Worm (Caenorhabditis elegans) whole organism, dauer: ENCODE measurements around the gene F44E5.4.

Source experiments
- unc-62 ChIP-seq: sonication (generic microtip); optimal IDR thresholded peaks from 2 replicates; lab custom pipeline; 2017; ENCODE audit warnings: missing biosample characterization, missing genetic modification reagents, missing genetic modification characterization

The F44E5.4 gene

ce11 chrII:11727438-11727837 is 31.7 kb downstream of the F44E5.4 start:
- TF ChIP-seq unc-62 (GFP tag; lab: Kevin White, UChicago), result no peak

ce11 chrII:11726470-11727106 is 32.5 kb downstream of the F44E5.4 start, which contains the start of gene F13D12.5:
Gene F13D12.5, plus strand, starts transcription at chrII:11726814.
- no peak for TF ChIP-seq unc-62 (GFP tag; lab: Kevin White, UChicago)

- TF ChIP-seq unc-62 (GFP tag; lab: Kevin White, UChicago), result no peak
Observed at ce11 chrII:11725615-11726014, 33.5 kb downstream of the F44E5.4 start.

DNA sequence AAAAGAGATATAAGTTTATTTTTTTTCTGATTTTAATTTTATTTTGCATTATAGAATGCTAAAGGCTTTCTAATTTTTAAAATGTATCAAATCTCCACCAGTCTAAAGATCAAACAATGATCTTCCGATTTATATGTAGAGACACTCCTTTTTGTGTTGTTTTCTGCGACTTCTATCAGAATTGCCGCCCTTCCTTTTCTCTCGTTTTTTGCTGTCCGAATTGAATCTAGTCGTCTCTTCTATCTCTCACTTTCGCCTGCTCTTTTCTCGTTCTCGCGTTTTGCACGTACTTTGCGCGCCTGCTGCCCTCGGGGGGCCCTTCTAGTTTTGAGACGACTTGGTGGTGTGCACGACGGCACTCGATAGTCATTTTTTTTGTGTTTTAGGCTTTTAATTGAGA is 34.7 kb downstream of the F44E5.4 start:
- no peak for TF ChIP-seq unc-62 (GFP tag; lab: Kevin White, UChicago)

DNA sequence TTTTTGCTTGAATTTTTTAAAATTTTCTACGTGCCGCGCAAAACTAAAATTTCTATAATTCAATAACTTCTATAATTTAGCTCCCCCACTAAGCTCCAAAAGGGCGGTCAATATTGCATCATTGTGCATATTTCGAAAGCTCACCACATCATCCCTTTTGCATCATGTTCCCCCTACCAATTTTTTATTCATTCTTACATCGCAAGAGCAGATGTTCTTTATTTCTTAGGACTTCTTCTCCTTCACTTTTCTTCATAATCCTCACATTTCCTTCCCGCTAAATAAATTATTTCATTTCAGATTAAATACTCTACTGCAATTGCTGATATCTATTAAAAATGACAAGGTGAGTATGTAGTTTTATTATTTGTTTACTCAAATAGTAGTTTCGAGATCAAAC is 35.2 kb downstream of the F44E5.4 start, which contains the start of gene ldh-1:
ldh-1 (plus strand) TSS at position 301 of the 400 bp plus-strand sequence.
- TF ChIP-seq unc-62 (GFP tag; lab: Kevin White, UChicago), result no peak

DNA sequence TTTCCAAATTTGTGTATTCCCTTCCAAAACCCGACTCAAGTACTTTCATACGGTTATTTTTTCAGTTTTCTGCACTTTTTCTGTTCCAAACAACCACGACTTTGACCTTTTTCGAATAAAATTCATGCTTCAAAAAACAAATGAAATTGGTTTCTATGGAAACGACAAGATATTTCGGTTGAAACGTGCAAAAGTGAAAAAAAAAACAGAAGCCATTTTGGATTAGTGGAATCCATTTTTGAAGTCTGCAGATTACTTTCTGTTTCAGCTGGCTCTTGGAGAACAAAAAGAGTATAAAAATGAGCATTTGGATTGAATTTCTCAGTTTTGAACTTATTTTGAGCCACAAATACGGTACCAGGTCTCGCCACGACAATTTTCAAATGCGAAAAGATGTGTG is 36.9 kb downstream of the F44E5.4 start:
- TF ChIP-seq unc-62 (GFP tag; lab: Kevin White, UChicago), result no peak

- no peak for TF ChIP-seq unc-62 (GFP tag; lab: Kevin White, UChicago)
Observed at ce11 chrII:11721604-11722003, 37.5 kb downstream of the F44E5.4 start.

- TF ChIP-seq unc-62 (GFP tag; lab: Kevin White, UChicago), result no peak
Observed at ce11 chrII:11720819-11721218, 38.3 kb downstream of the F44E5.4 start.

DNA sequence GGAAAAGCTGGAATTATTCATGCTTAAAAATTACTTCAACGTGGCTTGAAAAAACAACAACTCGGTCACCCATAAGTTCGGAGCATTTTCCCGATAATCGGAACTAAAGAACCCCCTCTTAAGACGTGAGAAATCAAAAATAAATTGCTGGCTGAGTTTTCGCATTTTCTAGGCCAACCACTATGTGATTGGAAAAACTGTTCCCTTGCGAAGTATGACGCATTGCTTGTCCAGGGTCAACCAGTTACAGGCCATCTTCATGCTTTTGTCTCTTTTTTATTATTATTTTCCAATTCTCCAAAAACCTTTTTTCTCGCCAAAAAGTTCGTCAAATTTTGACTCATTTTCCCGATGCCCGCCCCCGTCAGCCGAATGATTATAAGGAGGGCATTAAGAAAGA is 39.0 kb downstream of the F44E5.4 start, which contains the start of gene F13D12.3:
F13D12.3 (plus strand) TSS at position 301 of the 400 bp plus-strand sequence.
- TF ChIP-seq unc-62 (GFP tag; lab: Kevin White, UChicago), result no peak

DNA sequence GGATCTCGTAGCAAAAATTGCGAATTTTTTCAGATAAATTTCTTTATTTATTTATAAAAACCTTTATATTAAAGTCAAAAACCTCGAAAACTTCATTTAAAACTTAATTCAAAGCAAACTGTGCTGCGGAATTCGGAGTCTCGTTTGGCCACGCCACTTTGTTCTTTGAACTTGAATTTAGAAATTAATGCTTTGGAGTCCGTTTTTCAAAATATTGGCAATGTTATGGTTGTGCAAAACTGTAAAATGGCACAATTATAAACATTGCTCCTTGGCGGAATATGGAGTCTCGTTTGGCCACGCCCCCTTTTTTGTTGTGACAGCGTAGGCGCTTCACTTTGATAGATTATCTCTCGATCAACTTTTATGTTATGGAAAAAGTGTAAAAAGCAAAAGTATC is 39.6 kb downstream of the F44E5.4 start:
- no peak for TF ChIP-seq unc-62 (GFP tag; lab: Kevin White, UChicago)

DNA sequence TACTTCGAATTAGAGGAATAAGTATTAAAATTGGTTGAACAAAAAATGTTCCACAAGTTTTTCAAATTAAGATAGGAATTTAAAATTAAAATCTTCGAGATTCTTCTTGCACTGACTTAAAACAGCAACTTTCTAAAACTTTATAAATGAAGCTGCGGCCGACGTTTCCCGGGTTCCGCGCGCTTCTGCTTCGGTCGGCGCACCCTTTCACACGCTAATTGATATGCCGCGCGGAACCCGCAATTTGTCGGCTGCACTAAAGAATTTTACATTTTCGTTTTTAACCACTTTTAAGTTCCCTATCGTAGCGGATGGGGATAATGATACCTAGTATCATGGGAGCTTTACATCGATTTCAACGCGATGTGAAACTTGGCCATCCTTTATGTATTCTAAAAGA is 44.4 kb downstream of the F44E5.4 start:
- no peak for TF ChIP-seq unc-62 (GFP tag; lab: Kevin White, UChicago)

DNA sequence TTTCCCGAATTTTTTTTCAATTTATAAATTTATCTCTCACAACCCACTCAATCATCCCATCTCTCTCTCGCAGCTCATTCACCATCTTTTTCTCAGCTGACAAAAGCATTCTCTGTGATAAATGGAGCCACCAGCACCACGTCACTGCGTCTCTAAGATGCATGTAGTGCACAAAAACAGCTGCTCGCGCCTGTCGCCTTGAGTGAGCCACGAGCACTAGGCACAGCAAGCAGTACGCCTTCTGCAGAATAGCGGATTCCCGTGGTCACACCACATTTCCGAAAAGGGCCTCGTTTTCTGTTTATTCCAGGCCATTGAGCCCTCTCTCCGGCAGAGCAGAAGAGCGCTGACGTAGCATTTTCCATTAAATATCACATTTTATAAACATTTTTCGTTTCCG is 45.5 kb downstream of the F44E5.4 start, which contains the start of gene F13D12.10:
F13D12.10 (plus strand) TSS at position 231 of the 400 bp plus-strand sequence.
- no peak for TF ChIP-seq unc-62 (GFP tag; lab: Kevin White, UChicago)

ce11 chrII:11710771-11711170 is 48.3 kb downstream of the F44E5.4 start:
- TF ChIP-seq unc-62 (GFP tag; lab: Kevin White, UChicago), result no peak

ce11 chrII:11709464-11709863 is 49.6 kb downstream of the F44E5.4 start, which contains the start of gene fcmt-1:
Gene fcmt-1, minus strand, starts transcription at chrII:11709564.
- TF ChIP-seq unc-62 (GFP tag; lab: Kevin White, UChicago), result no peak
